Worm (Caenorhabditis elegans) whole organism, L4 larva: ENCODE measurements around the gene F28B4.3.

Experiments
- R02D3.7 ChIP-seq: fragments of 150-350 bp; sonication (generic microtip); optimal IDR thresholded peaks from 3 replicates; lab custom pipeline; 2014; ENCODE audit warnings: missing biosample characterization, missing genetic modification characterization
- T20F7.1 ChIP-seq: fragments of 200-800 bp; sonication (Bioruptor generic); optimal IDR thresholded peaks from 2 replicates; lab custom pipeline; 2018; ENCODE audit warnings: mild to moderate bottlenecking, missing genetic modification characterization, missing compliant biosample characterization
- hlh-11 ChIP-seq: fragments of 200-800 bp; sonication (Bioruptor generic); optimal IDR thresholded peaks from 2 replicates; lab custom pipeline; 2018; ENCODE audit warnings: mild to moderate bottlenecking, missing genetic modification characterization, missing compliant biosample characterization
- mxl-2 ChIP-seq: fragments of 200-800 bp; sonication (Bioruptor generic); conservative IDR thresholded peaks from 2 replicates; pipeline ENCODE4 v1.3.6; 2022; ENCODE audit warnings: missing genetic modification reagents, missing genetic modification characterization, missing compliant biosample characterization
- nhr-11 ChIP-seq: fragments of 150-350 bp; optimal IDR thresholded peaks from 2 replicates; lab custom pipeline; 2014; ENCODE audit warnings: missing biosample characterization, missing genetic modification characterization
- unc-62 ChIP-seq, 3 experiments: fragments of 150-350 bp in 1 of 3; sonication (generic microtip); optimal IDR thresholded peaks in 2 of 3; peaks in 1 of 3; 1 replicate in 1 of 3; 2 replicates in 2 of 3; lab custom pipeline; 2014 to 2017; ENCODE audit warnings: missing biosample characterization in 3 of 3, missing genetic modification characterization in 3 of 3, missing genetic modification reagents in 3 of 3, missing genotype in 1 of 3

ce11 chrX:3284967-3285366, 49.8 kb upstream of the F28B4.3 start:
- TF ChIP-seq hlh-11 (tag; lab: Kevin White, UChicago) (no peak), nhr-11 (tag; lab: Kevin White, UChicago) (no peak), unc-62 (GFP tag; optimal IDR thresholded peaks at IDR 0.05 in 1 of 2; lab: Kevin White, UChicago) (no peak), unc-62 (tag; optimal IDR thresholded peaks at IDR 0.05; lab: Kevin White, UChicago) (no peak), mxl-2 (GFP tag; lab: Robert Waterston, UW) (no peak), T20F7.1 (GFP tag; lab: Kevin White, UChicago) (no peak), R02D3.7 (tag; lab: Kevin White, UChicago) (no peak)
